Worm (Caenorhabditis elegans): ENCODE results near the gene baf-1.

ce11 chrIII:9453962-9454361 lies 13.3 kb upstream of the baf-1 start, which contains the start of gene F54C8.7:
- TF ChIP-seq mdl-1 (tag; optimal IDR thresholded peaks at IDR 0.05), result no peak
- TF ChIP-seq ama-1 (optimal IDR thresholded peaks at IDR 0.05), result no peak
- no peak for TF ChIP-seq nhr-11 (tag; optimal IDR thresholded peaks at IDR 0.05)
- no peak for TF ChIP-seq aly-2 (tag; optimal IDR thresholded peaks at IDR 0.05)
- TF ChIP-seq nhr-25 (tag; optimal IDR thresholded peaks at IDR 0.05), result no peak
- no peak for TF ChIP-seq lsy-2 (tag; optimal IDR thresholded peaks at IDR 0.05)
- TF ChIP-seq nhr-77 (tag; optimal IDR thresholded peaks at IDR 0.05), result no peak
- no peak for TF ChIP-seq gmeb-1 (tag; optimal IDR thresholded peaks at IDR 0.05)
- TF ChIP-seq skn-1 (tag; optimal IDR thresholded peaks at IDR 0.05), result no peak
- TF ChIP-seq zag-1 (tag; optimal IDR thresholded peaks at IDR 0.05), result no peak
- no peak for TF ChIP-seq mab-5 (tag; optimal IDR thresholded peaks at IDR 0.05)
- TF ChIP-seq lin-13 (GFP tag; optimal IDR thresholded peaks at IDR 0.05), result no peak
- no peak for TF ChIP-seq fos-1 (tag; optimal IDR thresholded peaks at IDR 0.05)
- TF ChIP-seq R02D3.7 (tag; optimal IDR thresholded peaks at IDR 0.05), result no peak
